Fruit fly (Drosophila melanogaster): Measurements from ENCODE around the gene CG5498.

DNA sequence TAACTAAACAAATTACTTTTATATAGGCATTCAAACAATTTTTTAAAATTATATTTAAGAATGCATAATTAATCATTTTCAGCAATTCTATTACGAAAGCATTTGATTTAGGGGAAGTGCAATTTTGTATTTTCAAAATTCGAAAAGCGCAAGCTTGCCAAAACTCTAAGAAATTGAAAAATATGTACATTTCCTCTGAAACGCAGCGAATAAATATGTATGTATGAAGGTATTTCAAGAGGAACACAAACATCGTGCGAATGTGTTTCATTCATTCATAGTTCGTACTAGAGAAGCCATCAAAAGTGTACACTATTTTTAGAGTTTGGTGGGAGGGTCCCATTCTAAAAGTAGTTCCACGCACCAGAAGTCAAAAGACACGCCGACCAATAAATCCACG lies 13.9 kb downstream of the CG5498 start, which contains the start of gene CG13247:
- TF ChIP-seq OdsH (GFP tag; optimal IDR thresholded peaks at IDR 0.05) (no peak), dsf (GFP tag; optimal IDR thresholded peaks at IDR 0.05; ENCODE audit: borderline replicate concordance) (no peak), pan (optimal IDR thresholded peaks at IDR 0.05) (no peak), br (GFP tag; optimal IDR thresholded peaks at IDR 0.05) (no peak), lola (GFP tag; optimal IDR thresholded peaks at IDR 0.05) (no peak)

All from whole organism, wandering third instar larva.